Worm (Caenorhabditis elegans) whole organism, L1 larva: ENCODE results near the gene ins-37.
A peak's percentile ranks its signal among the peaks of the same experiment; 100 is the strongest.

ENCODE experiments used
- C34B4.2 ChIP-seq: sonication (generic microtip); optimal IDR thresholded peaks from 2 replicates; lab custom pipeline; 2017; ENCODE audit warnings: mild to moderate bottlenecking, missing genetic modification characterization, missing compliant biosample characterization
- F16B12.6 ChIP-seq: fragments of 150-350 bp; optimal IDR thresholded peaks from 2 replicates; lab custom pipeline; 2014; ENCODE audit warnings: missing biosample characterization, missing genetic modification characterization
- alr-1 ChIP-seq: fragments of 200-800 bp; sonication (Bioruptor generic); optimal IDR thresholded peaks from 2 replicates; lab custom pipeline; 2018; ENCODE audit warnings: borderline replicate concordance, mild to moderate bottlenecking, missing genetic modification characterization, missing compliant biosample characterization
- ama-1 ChIP-seq: fragments of 150-350 bp; optimal IDR thresholded peaks from 2 replicates; lab custom pipeline; 2014
- ceh-63 ChIP-seq: fragments of 200-800 bp; sonication (Bioruptor generic); optimal IDR thresholded peaks from 2 replicates; lab custom pipeline; 2018; ENCODE audit warnings: mild to moderate bottlenecking, missing genetic modification characterization, missing compliant biosample characterization
- ceh-8 ChIP-seq: fragments of 200-800 bp; sonication (Bioruptor generic); optimal IDR thresholded peaks from 2 replicates; lab custom pipeline; 2018; ENCODE audit warnings: mild to moderate bottlenecking, missing genetic modification characterization, moderate library complexity, missing compliant biosample characterization
- ceh-82 ChIP-seq, 3 experiments: fragments of 150-350 bp in 1 of 3; sonication (generic microtip) in 2 of 3; optimal IDR thresholded peaks; 2 replicates each; lab custom pipeline; 2014 to 2017; ENCODE audit warnings: missing biosample characterization in 3 of 3, missing genetic modification characterization in 3 of 3
- dpl-1 ChIP-seq, 3 experiments: fragments of 150-350 bp in 2 of 3; sonication (generic microtip) in 1 of 3; optimal IDR thresholded peaks; 2 replicates each; lab custom pipeline; 2014 to 2017; ENCODE audit warnings: missing biosample characterization in 3 of 3, missing genetic modification characterization in 3 of 3, missing genetic modification reagents in 3 of 3
- efl-1 ChIP-seq, 4 experiments: fragments of 150-350 bp; optimal IDR thresholded peaks in 3 of 4; peaks in 1 of 4; 1 replicate in 1 of 4; 2 replicates in 3 of 4; lab custom pipeline; 2014; ENCODE audit warnings: missing biosample characterization in 2 of 4, missing genetic modification characterization in 2 of 4, missing genetic modification reagents in 2 of 4
- efl-3 ChIP-seq: fragments of 200-800 bp; sonication (Bioruptor generic); optimal IDR thresholded peaks from 2 replicates; lab custom pipeline; 2018; ENCODE audit warnings: mild to moderate bottlenecking, missing genetic modification characterization, missing compliant biosample characterization
- egl-13 ChIP-seq: sonication (generic microtip); optimal IDR thresholded peaks from 2 replicates; lab custom pipeline; 2016; ENCODE audit warnings: missing genotype, missing genetic modification reagents, missing genetic modification characterization, missing compliant biosample characterization
- egl-27 ChIP-seq, 2 experiments: fragments of 150-350 bp in 1 of 2; sonication (generic microtip); optimal IDR thresholded peaks; 3 replicates each; lab custom pipeline; 2017 to 2018; ENCODE audit warnings: missing biosample characterization in 2 of 2, missing genetic modification characterization in 2 of 2, missing genetic modification reagents in 2 of 2
- elt-2 ChIP-seq: sonication (generic microtip); optimal IDR thresholded peaks from 2 replicates; lab custom pipeline; 2016; ENCODE audit warnings: missing genetic modification characterization, mild to moderate bottlenecking, inconsistent platforms, missing compliant biosample characterization, missing genetic modification reagents
- elt-3 ChIP-seq, 6 experiments: fragments of 150-350 bp in 1 of 6; sonication (generic microtip); optimal IDR thresholded peaks; 2 replicates each; lab custom pipeline; 2017 to 2018; ENCODE audit warnings: missing biosample characterization in 6 of 6, missing genetic modification characterization in 6 of 6, inconsistent platforms in 1 of 6
- fkh-4 ChIP-seq: sonication (generic microtip); optimal IDR thresholded peaks from 2 replicates; lab custom pipeline; 2016; ENCODE audit warnings: missing compliant biosample characterization, missing genetic modification characterization, borderline replicate concordance
- fkh-8 ChIP-seq: sonication (generic microtip); optimal IDR thresholded peaks from 2 replicates; lab custom pipeline; 2016; ENCODE audit warnings: mild to moderate bottlenecking, missing genetic modification characterization, missing compliant biosample characterization
- fos-1 ChIP-seq: fragments of 150-350 bp; optimal IDR thresholded peaks from 2 replicates; lab custom pipeline; 2014; ENCODE audit warnings: missing biosample characterization, missing genetic modification characterization
- isw-1 ChIP-seq: fragments of 200-800 bp; sonication (Bioruptor generic); IDR thresholded peaks from 2 replicates; pipeline ENCODE4 v1.3.6; 2022; ENCODE audit warnings: missing genetic modification characterization, missing compliant biosample characterization
- lin-13 ChIP-seq: fragments of 150-350 bp; optimal IDR thresholded peaks from 2 replicates; lab custom pipeline; 2014; ENCODE audit warnings: missing biosample characterization, missing genetic modification reagents, missing genetic modification characterization
- lin-14 ChIP-seq: fragments of 200-800 bp; sonication (Bioruptor generic); optimal IDR thresholded peaks from 2 replicates; lab custom pipeline; 2018; ENCODE audit warnings: mild to moderate bottlenecking, missing genetic modification characterization, moderate library complexity, missing compliant biosample characterization
- lin-35 ChIP-seq, 2 experiments: fragments of 150-350 bp; optimal IDR thresholded peaks; 2 replicates each; lab custom pipeline; 2014; ENCODE audit warnings: missing biosample characterization in 2 of 2, missing genetic modification characterization in 2 of 2, missing genetic modification reagents in 2 of 2
- lin-39 ChIP-seq: fragments of 150-350 bp; optimal IDR thresholded peaks from 2 replicates; lab custom pipeline; 2014; ENCODE audit warnings: missing biosample characterization, missing genetic modification reagents, missing genetic modification characterization
- lsy-2 ChIP-seq, 2 experiments: fragments of 150-350 bp; optimal IDR thresholded peaks; 2 replicates each; lab custom pipeline; 2014; ENCODE audit warnings: missing biosample characterization in 2 of 2, missing genetic modification characterization in 2 of 2
- mep-1 ChIP-seq: fragments of 150-350 bp; optimal IDR thresholded peaks from 2 replicates; lab custom pipeline; 2014; ENCODE audit warnings: missing biosample characterization, missing genetic modification characterization
- nhr-20 ChIP-seq: sonication (generic microtip); optimal IDR thresholded peaks from 2 replicates; lab custom pipeline; 2016; ENCODE audit warnings: mild to moderate bottlenecking, missing genetic modification characterization, missing compliant biosample characterization
- nhr-28 ChIP-seq: fragments of 150-350 bp; optimal IDR thresholded peaks from 2 replicates; lab custom pipeline; 2014; ENCODE audit warnings: missing biosample characterization, missing genetic modification characterization
- nhr-47 ChIP-seq: sonication (generic microtip); optimal IDR thresholded peaks from 2 replicates; lab custom pipeline; 2016; ENCODE audit warnings: mild to moderate bottlenecking, missing genetic modification characterization, moderate library complexity, missing compliant biosample characterization
- nhr-71 ChIP-seq: sonication (generic microtip); optimal IDR thresholded peaks from 2 replicates; lab custom pipeline; 2016; ENCODE audit warnings: mild to moderate bottlenecking, missing genetic modification characterization, moderate library complexity, missing compliant biosample characterization
- nhr-77 ChIP-seq: fragments of 150-350 bp; optimal IDR thresholded peaks from 2 replicates; lab custom pipeline; 2014; ENCODE audit warnings: missing biosample characterization, missing genetic modification characterization
- nhr-85 ChIP-seq: sonication (generic microtip); peaks from one replicate; lab custom pipeline; 2016; ENCODE audit warnings: missing genetic modification characterization, inconsistent platforms, missing compliant biosample characterization
- nhr-90 ChIP-seq: sonication (generic microtip); optimal IDR thresholded peaks from 2 replicates; lab custom pipeline; 2016; ENCODE audit warnings: mild to moderate bottlenecking, missing genetic modification characterization, missing compliant biosample characterization; ENCODE audit not compliant: poor library complexity
- rnt-1 ChIP-seq: sonication (generic microtip); optimal IDR thresholded peaks from 2 replicates; lab custom pipeline; 2016; ENCODE audit warnings: mild to moderate bottlenecking, missing genetic modification characterization, moderate library complexity, missing compliant biosample characterization
- snpc-4 ChIP-seq: fragments of 150-350 bp; optimal IDR thresholded peaks from 2 replicates; lab custom pipeline; 2014; ENCODE audit warnings: missing biosample characterization, missing genetic modification characterization
- sox-4 ChIP-seq: sonication (generic microtip); optimal IDR thresholded peaks from 2 replicates; lab custom pipeline; 2016; ENCODE audit warnings: missing genetic modification characterization, missing compliant biosample characterization
- tbx-2 ChIP-seq: sonication (generic microtip); optimal IDR thresholded peaks from 2 replicates; lab custom pipeline; 2016; ENCODE audit warnings: missing genetic modification characterization, missing compliant biosample characterization
- unc-130 ChIP-seq: fragments of 150-350 bp; optimal IDR thresholded peaks from 2 replicates; lab custom pipeline; 2017; ENCODE audit warnings: missing biosample characterization, missing genetic modification characterization, inconsistent platforms
- unc-98 ChIP-seq: fragments of 200-800 bp; sonication (Bioruptor generic); IDR thresholded peaks from 2 replicates; pipeline ENCODE4 v1.3.6; 2022; ENCODE audit warnings: missing genetic modification characterization, missing compliant biosample characterization
- xbp-1 ChIP-seq: sonication (generic microtip); optimal IDR thresholded peaks from 2 replicates; lab custom pipeline; 2016; ENCODE audit warnings: missing genetic modification characterization, missing compliant biosample characterization
- zag-1 ChIP-seq: fragments of 150-350 bp; optimal IDR thresholded peaks from 2 replicates; lab custom pipeline; 2014; ENCODE audit warnings: missing biosample characterization, missing genetic modification characterization
- ztf-11 ChIP-seq, 2 experiments: sonication (generic microtip); optimal IDR thresholded peaks; 2 replicates each; lab custom pipeline; 2016 to 2017; ENCODE audit warnings: missing genetic modification characterization in 2 of 2, missing biosample characterization in 1 of 2, missing compliant biosample characterization in 1 of 2

ins-37 gene

ce11 chrII:13834380-13835194 is 1.3 kb downstream of the ins-37 start (continued):
- TF ChIP-seq alr-1 (tag; lab: Kevin White, UChicago) = no peak
- TF ChIP-seq ceh-8 (GFP tag; lab: Kevin White, UChicago) = peak; percentile 94
- no peak for TF ChIP-seq nhr-28 (tag; lab: Kevin White, UChicago)
- peak; percentile 94 for TF ChIP-seq lin-13
- TF ChIP-seq nhr-71 = peak; percentile 96
- TF ChIP-seq nhr-85 (tag; lab: Kevin White, UChicago) = peak; percentile 93
- TF ChIP-seq lin-35 (GFP tag; optimal IDR thresholded peaks at IDR 0.05; lab: Kevin White, UChicago) = peak; percentile 85 to 89
- no peak for TF ChIP-seq unc-98 (GFP tag; lab: Robert Waterston, UW)
- peak; percentile 85 for TF ChIP-seq ama-1 (lab: Kevin White, UChicago)
- peak; percentile 65 for TF ChIP-seq F16B12.6 (tag; lab: Kevin White, UChicago)
- peak; percentile 98 for TF ChIP-seq nhr-47
- TF ChIP-seq fkh-4 (tag; lab: Kevin White, UChicago) = peak; percentile 58
- no peak for TF ChIP-seq zag-1 (tag; lab: Kevin White, UChicago)
- peak; percentile 70 for TF ChIP-seq elt-2 (tag; lab: Kevin White, UChicago)
- TF ChIP-seq sox-4 (tag; lab: Kevin White, UChicago) = peak; percentile 89
- peak; percentile 77 to 82 for TF ChIP-seq efl-1 (optimal IDR thresholded peaks at IDR 0.05; lab: Kevin White, UChicago)
- peak; percentile 73 to 98 for TF ChIP-seq efl-1 (GFP tag; optimal IDR thresholded peaks at IDR 0.05 in 1 of 2; lab: Kevin White, UChicago)
- no peak for TF ChIP-seq ceh-63 (GFP tag; lab: Kevin White, UChicago)
- no peak for TF ChIP-seq egl-27 (tag; optimal IDR thresholded peaks at IDR 0.05; lab: Kevin White, UChicago)
- TF ChIP-seq, all 84 proteins: peak for 66

ce11 chrII:13833505-13833904 is 2.4 kb downstream of the ins-37 start, which contains the start of gene F08G2.5:
TSS of gene F08G2.5 (minus strand) at chrII:13833631.
- no peak for TF ChIP-seq fos-1 (tag; lab: Kevin White, UChicago)
- no peak for TF ChIP-seq C34B4.2 (tag; lab: Kevin White, UChicago)
- no peak for TF ChIP-seq unc-130
- TF ChIP-seq egl-13 (tag; lab: Kevin White, UChicago) = no peak
- no peak for TF ChIP-seq egl-27 (tag; optimal IDR thresholded peaks at IDR 0.05; lab: Kevin White, UChicago)
- TF ChIP-seq lin-35 (GFP tag; optimal IDR thresholded peaks at IDR 0.05; lab: Kevin White, UChicago) = peak in 1 of 2 experiments; percentile 33

DNA sequence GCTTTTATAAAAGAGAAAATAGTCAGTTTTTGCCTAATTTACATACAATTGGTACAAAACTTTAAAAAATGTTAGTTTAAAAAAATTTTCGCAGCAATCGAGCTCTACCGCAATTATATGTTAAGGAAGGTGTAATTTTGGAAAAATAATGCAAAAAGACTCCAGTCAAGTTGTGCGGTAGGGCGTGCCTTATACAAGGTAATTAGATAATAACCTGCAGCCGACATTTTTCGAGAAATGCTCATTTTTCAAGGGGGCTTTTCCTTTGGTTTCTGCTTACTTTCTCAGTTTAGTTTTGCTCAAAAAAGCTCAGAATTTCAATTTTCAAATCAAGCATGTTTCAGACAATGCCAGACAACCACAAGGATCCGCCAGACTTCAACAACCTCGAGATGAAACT is 5.7 kb downstream of the ins-37 start, which contains the start of gene F08G2.4:
Gene F08G2.4, plus strand, starts transcription at position 348 of the 400 bp plus-strand sequence.
- no peak for TF ChIP-seq efl-1 (optimal IDR thresholded peaks at IDR 0.05; lab: Kevin White, UChicago)
- TF ChIP-seq efl-1 (GFP tag; optimal IDR thresholded peaks at IDR 0.05 in 1 of 2; lab: Kevin White, UChicago) = peak in 1 of 2 experiments; percentile 74
- no peak for TF ChIP-seq lsy-2 (tag; optimal IDR thresholded peaks at IDR 0.05; lab: Kevin White, UChicago)

DNA sequence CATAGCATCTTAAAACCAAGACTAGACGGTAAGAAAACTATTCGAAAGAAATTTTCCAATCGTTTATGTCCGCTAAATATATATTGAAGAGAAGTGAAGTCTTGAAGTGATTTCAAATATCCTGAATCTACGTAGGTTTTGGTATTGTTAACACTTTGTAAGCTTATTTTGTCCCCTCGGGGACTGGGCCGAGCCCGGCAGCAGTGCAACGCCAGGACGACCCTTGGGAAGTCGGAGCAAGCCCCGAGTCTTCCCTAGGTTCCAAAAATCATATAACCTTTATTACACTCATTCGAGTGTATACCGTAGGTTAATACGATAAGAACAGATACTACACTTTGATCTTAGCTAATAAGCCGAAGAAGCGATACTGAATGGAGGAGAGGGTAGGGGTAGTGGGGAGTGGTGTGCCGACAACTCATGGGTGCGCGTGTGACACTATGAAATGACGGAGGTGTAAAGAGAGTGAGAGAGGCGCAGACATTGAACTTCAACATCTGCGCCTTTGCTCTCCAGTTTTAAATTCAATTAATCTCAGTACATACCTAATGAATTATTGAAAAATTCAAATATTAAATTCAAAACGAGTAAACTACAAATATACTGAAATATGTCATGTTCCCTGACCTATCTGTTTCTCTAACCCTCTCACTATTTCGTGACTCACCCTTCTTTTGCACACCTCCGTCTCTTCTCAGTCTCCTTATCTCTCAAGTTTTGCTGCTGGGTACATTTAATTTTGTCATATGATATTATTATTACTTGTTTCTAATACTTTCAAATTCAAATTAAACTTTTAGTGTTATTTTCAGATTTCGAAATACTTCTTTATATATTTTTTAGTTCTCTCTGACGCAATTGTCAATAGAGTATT is 6.5 kb downstream of the ins-37 start:
- peak; percentile 63 for TF ChIP-seq fkh-8 (tag; lab: Kevin White, UChicago)
- peak in 1 of 2 experiments; percentile 40 for TF ChIP-seq lsy-2 (tag; optimal IDR thresholded peaks at IDR 0.05; lab: Kevin White, UChicago)
- TF ChIP-seq mep-1 = peak; percentile 45
- peak; percentile 49 for TF ChIP-seq rnt-1 (tag; lab: Kevin White, UChicago)
- TF ChIP-seq lin-39 = peak; percentile 27
- TF ChIP-seq nhr-20 (tag; lab: Kevin White, UChicago) = peak; percentile 55
- peak; percentile 17 for TF ChIP-seq fos-1 (tag; lab: Kevin White, UChicago)
- TF ChIP-seq ztf-11 (tag; optimal IDR thresholded peaks at IDR 0.05; lab: Kevin White, UChicago) = peak in 1 of 2 experiments; percentile 3
- peak in 1 of 3 experiments; percentile 26 for TF ChIP-seq dpl-1 (GFP tag; optimal IDR thresholded peaks at IDR 0.05; lab: Kevin White, UChicago)
- TF ChIP-seq efl-3 (GFP tag; lab: Kevin White, UChicago) = peak; percentile 9
- TF ChIP-seq ceh-82 (tag; optimal IDR thresholded peaks at IDR 0.05; lab: Kevin White, UChicago) = peak in 1 of 3 experiments; percentile 9
- peak; percentile 83 for TF ChIP-seq nhr-90
- peak; percentile 10 for TF ChIP-seq tbx-2
- TF ChIP-seq lin-35 (GFP tag; optimal IDR thresholded peaks at IDR 0.05; lab: Kevin White, UChicago) = peak in 1 of 2 experiments; percentile 42
- peak; percentile 37 for TF ChIP-seq ama-1 (lab: Kevin White, UChicago)
- TF ChIP-seq nhr-77 (tag; lab: Kevin White, UChicago) = peak; percentile 77
- peak; percentile 70 for TF ChIP-seq nhr-47
- 0 out of 2 replicates have a peak, but pooled peaks have one; percentile 6 for TF ChIP-seq isw-1 (GFP tag; lab: Robert Waterston, UW)
- peak in 2 of 6 experiments; percentile 43 to 70 for TF ChIP-seq elt-3 (tag; optimal IDR thresholded peaks at IDR 0.05; lab: Kevin White, UChicago)
- TF ChIP-seq snpc-4 (tag; lab: Kevin White, UChicago) = peak; percentile 96
- peak; percentile 74 for TF ChIP-seq lin-14 (GFP tag; lab: Kevin White, UChicago)
- peak; percentile 35 for TF ChIP-seq xbp-1 (tag; lab: Kevin White, UChicago)
